Fruit fly (Drosophila melanogaster) whole organism, embryonic: ENCODE measurements around the gene Nepl4.

Experiments used
- CG1832 ChIP-seq: fragments of 200-800 bp; sonication (Bioruptor generic); optimal IDR thresholded peaks from 2 replicates; lab custom pipeline; 2017; ENCODE audit warnings: missing biosample characterization, mild to moderate bottlenecking, missing genetic modification characterization, inconsistent platforms
- CG31224 ChIP-seq: fragments of 200-800 bp; sonication (Bioruptor generic); IDR thresholded peaks from 2 replicates; pipeline ENCODE4 v1.3.6; 2022; ENCODE audit warnings: missing biosample characterization, missing genetic modification characterization

DNA sequence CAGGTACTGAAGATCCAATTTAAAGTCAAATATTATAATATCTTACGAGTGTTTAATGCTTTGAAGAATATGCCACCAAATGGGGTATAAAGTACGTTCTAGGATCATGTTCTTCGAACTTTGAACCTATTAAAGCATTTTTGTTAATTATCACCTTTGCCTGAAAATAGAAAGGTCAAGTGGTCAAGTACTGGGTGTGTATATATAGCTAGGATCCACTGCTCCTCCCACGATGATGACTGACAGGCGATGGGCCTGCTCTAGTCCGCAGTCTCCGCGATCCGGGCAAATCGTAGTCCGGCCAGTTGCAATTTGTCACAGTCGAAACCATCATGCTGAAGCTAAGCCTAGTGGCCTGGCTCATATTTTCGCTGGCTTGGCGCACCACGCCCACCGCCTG lies 13.3 kb downstream of the Nepl4 start, which contains the start of gene Nepl5:
- TF ChIP-seq CG31224 (no peak), CG1832 (GFP tag; lab: Kevin White, UChicago) (no peak)
